Worm (Caenorhabditis elegans) whole organism, L2 larva: ENCODE measurements around the gene twk-21.

Experiments used
- C34F6.9 ChIP-seq: fragments of 150-350 bp; optimal IDR thresholded peaks from 2 replicates; lab custom pipeline; 2014; ENCODE audit warnings: missing biosample characterization, missing genetic modification characterization
- F13H6.1 ChIP-seq: sonication (generic microtip); optimal IDR thresholded peaks from 2 replicates; lab custom pipeline; 2016; ENCODE audit warnings: missing genetic modification characterization, missing compliant biosample characterization
- R02D3.7 ChIP-seq: fragments of 150-350 bp; optimal IDR thresholded peaks from 2 replicates; lab custom pipeline; 2014; ENCODE audit warnings: missing biosample characterization, missing genetic modification characterization
- Y55F3AM.14 ChIP-seq: fragments of 200-800 bp; sonication (Bioruptor generic); optimal IDR thresholded peaks from 2 replicates; lab custom pipeline; 2018; ENCODE audit warnings: mild to moderate bottlenecking, missing genetic modification characterization, missing compliant biosample characterization
- ZK546.5 ChIP-seq: sonication (generic microtip); optimal IDR thresholded peaks from 2 replicates; lab custom pipeline; 2017; ENCODE audit warnings: missing biosample characterization, missing genetic modification characterization
- blmp-1 ChIP-seq: sonication (generic microtip); optimal IDR thresholded peaks from 2 replicates; lab custom pipeline; 2017; ENCODE audit warnings: missing genetic modification characterization, mild to moderate bottlenecking, missing compliant biosample characterization, antibody characterized with exemption, moderate library complexity; ENCODE audit not compliant: insufficient read depth
- ceh-16 ChIP-seq: fragments of 150-350 bp; optimal IDR thresholded peaks from 2 replicates; lab custom pipeline; 2014; ENCODE audit warnings: missing biosample characterization, missing genetic modification characterization
- ceh-82 ChIP-seq: fragments of 150-350 bp; optimal IDR thresholded peaks from 2 replicates; lab custom pipeline; 2014; ENCODE audit warnings: missing biosample characterization, missing genetic modification characterization
- crh-2 ChIP-seq: sonication (generic microtip); optimal IDR thresholded peaks from 2 replicates; lab custom pipeline; 2017; ENCODE audit warnings: missing biosample characterization, missing genetic modification characterization
- dmd-4 ChIP-seq: sonication (generic microtip); optimal IDR thresholded peaks from 2 replicates; lab custom pipeline; 2017; ENCODE audit warnings: missing biosample characterization, missing genetic modification characterization
- egl-27 ChIP-seq: sonication (generic microtip); optimal IDR thresholded peaks from 3 replicates; lab custom pipeline; 2017; ENCODE audit warnings: missing biosample characterization, missing genetic modification reagents, missing genetic modification characterization
- elt-1 ChIP-seq: fragments of 150-350 bp; optimal IDR thresholded peaks from 2 replicates; lab custom pipeline; 2014; ENCODE audit warnings: missing biosample characterization, missing genetic modification characterization
- fos-1 ChIP-seq: fragments of 150-350 bp; optimal IDR thresholded peaks from 2 replicates; lab custom pipeline; 2014; ENCODE audit warnings: missing biosample characterization, missing genetic modification characterization
- gmeb-1 ChIP-seq: fragments of 150-350 bp; optimal IDR thresholded peaks from 2 replicates; lab custom pipeline; 2014; ENCODE audit warnings: missing biosample characterization, missing genetic modification characterization
- lin-11 ChIP-seq: fragments of 150-350 bp; sonication (generic microtip); optimal IDR thresholded peaks from 2 replicates; lab custom pipeline; 2014; ENCODE audit warnings: missing biosample characterization, missing genetic modification characterization, inconsistent platforms, mixed read lengths
- lin-13 ChIP-seq: fragments of 150-350 bp; optimal IDR thresholded peaks from 2 replicates; lab custom pipeline; 2014; ENCODE audit warnings: missing biosample characterization, missing genetic modification reagents, missing genetic modification characterization
- lin-39 ChIP-seq: fragments of 150-350 bp; optimal IDR thresholded peaks from 2 replicates; lab custom pipeline; 2014; ENCODE audit warnings: missing biosample characterization, missing genetic modification reagents, missing genetic modification characterization
- lsy-2 ChIP-seq, 2 experiments: fragments of 150-350 bp in 1 of 2; sonication (generic microtip) in 1 of 2; optimal IDR thresholded peaks; 2 replicates each; lab custom pipeline; 2014 to 2017; ENCODE audit warnings: missing biosample characterization in 2 of 2, missing genetic modification characterization in 2 of 2
- mab-5 ChIP-seq: fragments of 150-350 bp; optimal IDR thresholded peaks from 2 replicates; lab custom pipeline; 2014; ENCODE audit warnings: missing biosample characterization, missing genetic modification characterization
- mbf-1 ChIP-seq: sonication (generic microtip); optimal IDR thresholded peaks from 2 replicates; lab custom pipeline; 2017; ENCODE audit warnings: missing biosample characterization, missing genetic modification characterization
- mdl-1 ChIP-seq, 2 experiments: fragments of 150-350 bp in 1 of 2; sonication (generic microtip) in 1 of 2; optimal IDR thresholded peaks; 2 replicates each; lab custom pipeline; 2017; ENCODE audit warnings: missing biosample characterization in 2 of 2, missing genetic modification characterization in 2 of 2
- nhr-10 ChIP-seq: sonication (generic microtip); optimal IDR thresholded peaks from 2 replicates; lab custom pipeline; 2017; ENCODE audit warnings: missing biosample characterization, missing genetic modification characterization
- nhr-129 ChIP-seq: fragments of 150-350 bp; optimal IDR thresholded peaks from 2 replicates; lab custom pipeline; 2014; ENCODE audit warnings: missing biosample characterization, missing genetic modification characterization
- nhr-23 ChIP-seq: fragments of 150-350 bp; optimal IDR thresholded peaks from 2 replicates; lab custom pipeline; 2014; ENCODE audit warnings: missing biosample characterization, missing genetic modification reagents, missing genetic modification characterization
- nhr-6 ChIP-seq: fragments of 150-350 bp; optimal IDR thresholded peaks from 2 replicates; lab custom pipeline; 2014; ENCODE audit warnings: missing biosample characterization, missing genetic modification characterization
- nhr-77 ChIP-seq: fragments of 150-350 bp; optimal IDR thresholded peaks from 2 replicates; lab custom pipeline; 2014; ENCODE audit warnings: missing biosample characterization, missing genetic modification characterization
- peb-1 ChIP-seq: fragments of 150-350 bp; optimal IDR thresholded peaks from 2 replicates; lab custom pipeline; 2014; ENCODE audit warnings: missing biosample characterization, missing genetic modification characterization
- sem-4 ChIP-seq: fragments of 150-350 bp; optimal IDR thresholded peaks from 2 replicates; lab custom pipeline; 2014; ENCODE audit warnings: missing biosample characterization, missing genetic modification reagents, missing genetic modification characterization
- skn-1 ChIP-seq: sonication (generic microtip); optimal IDR thresholded peaks from 2 replicates; lab custom pipeline; 2017; ENCODE audit warnings: missing biosample characterization, missing genetic modification characterization
- sma-3 ChIP-seq: sonication (generic microtip); optimal IDR thresholded peaks from 2 replicates; lab custom pipeline; 2016; ENCODE audit warnings: missing genetic modification reagents, missing genetic modification characterization, missing compliant biosample characterization
- sma-9 ChIP-seq, 2 experiments: fragments of 150-350 bp in 1 of 2; sonication (generic microtip) in 1 of 2; optimal IDR thresholded peaks; 2 replicates each; lab custom pipeline; 2014 to 2016; ENCODE audit warnings: missing genetic modification characterization in 2 of 2, mild to moderate bottlenecking in 1 of 2, missing biosample characterization in 1 of 2, missing compliant biosample characterization in 1 of 2, missing genetic modification reagents in 1 of 2, moderate library complexity in 1 of 2
- snpc-4 ChIP-seq: fragments of 150-350 bp; optimal IDR thresholded peaks from 2 replicates; lab custom pipeline; 2014; ENCODE audit warnings: missing biosample characterization, missing genetic modification characterization
- unc-39 ChIP-seq: fragments of 150-350 bp; optimal IDR thresholded peaks from 2 replicates; lab custom pipeline; 2014; ENCODE audit warnings: missing biosample characterization, missing genetic modification characterization
- unc-55 ChIP-seq: fragments of 150-350 bp; sonication (generic microtip); optimal IDR thresholded peaks from 3 replicates; lab custom pipeline; 2014; ENCODE audit warnings: missing biosample characterization, missing genetic modification reagents, missing genetic modification characterization
- unc-62 ChIP-seq: fragments of 150-350 bp; optimal IDR thresholded peaks from 2 replicates; lab custom pipeline; 2014; ENCODE audit warnings: missing biosample characterization, missing genetic modification reagents, missing genetic modification characterization
- zag-1 ChIP-seq: fragments of 150-350 bp; optimal IDR thresholded peaks from 2 replicates; lab custom pipeline; 2014; ENCODE audit warnings: missing biosample characterization, missing genetic modification characterization
- ztf-1 ChIP-seq: fragments of 200-800 bp; sonication (Bioruptor generic); conservative IDR thresholded peaks from 2 replicates; pipeline ENCODE4 v1.3.6; 2022; ENCODE audit warnings: missing genetic modification characterization, missing compliant biosample characterization
- ztf-11 ChIP-seq: sonication (generic microtip); optimal IDR thresholded peaks from 2 replicates; lab custom pipeline; 2017; ENCODE audit warnings: missing biosample characterization, missing genetic modification characterization
- ztf-4 ChIP-seq: fragments of 150-350 bp; optimal IDR thresholded peaks from 2 replicates; lab custom pipeline; 2014; ENCODE audit warnings: missing biosample characterization, missing genetic modification characterization

twk-21 gene

ce11 chrX:16275255-16275813 is 24.4 kb upstream of the twk-21 start, which contains the start of gene sdc-1:
Gene sdc-1 (plus strand): TSS chrX:16275763.
- TF ChIP-seq C34F6.9 (tag; lab: Kevin White, UChicago) (peak; percentile 55), lin-13 (GFP tag; lab: Kevin White, UChicago) (no peak), gmeb-1 (tag; lab: Kevin White, UChicago) (peak; percentile 4), sma-9 (GFP tag; optimal IDR thresholded peaks at IDR 0.05; lab: Kevin White, UChicago) (peak; percentile 34), sma-9 (tag; optimal IDR thresholded peaks at IDR 0.05; lab: Kevin White, UChicago) (no peak), ceh-16 (tag; lab: Kevin White, UChicago) (no peak), lin-11 (tag; lab: Kevin White, UChicago) (peak; percentile 47), nhr-23 (no peak), fos-1 (tag; lab: Kevin White, UChicago) (peak; percentile 51), nhr-10 (tag; lab: Kevin White, UChicago) (no peak), ztf-11 (tag; lab: Kevin White, UChicago) (no peak), crh-2 (tag; lab: Kevin White, UChicago) (peak; percentile 25), lsy-2 (tag; optimal IDR thresholded peaks at IDR 0.05; lab: Kevin White, UChicago) (peak in 1 of 2 experiments; percentile 48), mbf-1 (tag; lab: Kevin White, UChicago) (no peak), elt-1 (tag; lab: Kevin White, UChicago) (no peak), F13H6.1 (tag; lab: Kevin White, UChicago) (peak; percentile 46), nhr-129 (tag; lab: Kevin White, UChicago) (peak; percentile 62), mdl-1 (tag; optimal IDR thresholded peaks at IDR 0.05; lab: Kevin White, UChicago) (peak; percentile 35 to 55), ZK546.5 (tag; lab: Kevin White, UChicago) (no peak), ceh-82 (tag; lab: Kevin White, UChicago) (no peak), egl-27 (tag; lab: Kevin White, UChicago) (peak; percentile 1), unc-55 (peak; percentile 48)

- no peak for TF ChIP-seq nhr-77 (tag; lab: Kevin White, UChicago)
- no peak for TF ChIP-seq ceh-82 (tag; lab: Kevin White, UChicago)
- no peak for TF ChIP-seq elt-1 (tag; lab: Kevin White, UChicago)
- TF ChIP-seq mbf-1 (tag; lab: Kevin White, UChicago), result no peak
- no peak for TF ChIP-seq zag-1
- TF ChIP-seq lsy-2 (tag; optimal IDR thresholded peaks at IDR 0.05; lab: Kevin White, UChicago), result no peak
- no peak for TF ChIP-seq ceh-16 (tag; lab: Kevin White, UChicago)
- TF ChIP-seq lin-39 (tag; lab: Kevin White, UChicago), result no peak
- TF ChIP-seq lin-13 (GFP tag; lab: Kevin White, UChicago), result no peak
- TF ChIP-seq egl-27 (tag; lab: Kevin White, UChicago), result no peak
- no peak for TF ChIP-seq fos-1 (tag; lab: Kevin White, UChicago)
- TF ChIP-seq unc-39 (tag; lab: Kevin White, UChicago), result no peak
- TF ChIP-seq ztf-11 (tag; lab: Kevin White, UChicago), result no peak
- TF ChIP-seq sma-3 (GFP tag; lab: Kevin White, UChicago), result no peak
- no peak for TF ChIP-seq dmd-4 (tag; lab: Kevin White, UChicago)
Observed at ce11 chrX:16283103-16283502, 16.6 kb upstream of the twk-21 start, which contains the start of gene F52E10.2. Gene F52E10.2 (minus strand): TSS chrX:16283203.

ce11 chrX:16285151-16285550 is 14.5 kb upstream of the twk-21 start:
- no peak for TF ChIP-seq mab-5 (tag; lab: Kevin White, UChicago)
- TF ChIP-seq sma-3 (GFP tag; lab: Kevin White, UChicago), result peak; percentile 0
- TF ChIP-seq, all 48 proteins: peak for 1

ce11 chrX:16289635-16290034 is 10.1 kb upstream of the twk-21 start:
- TF ChIP-seq ceh-16 (tag; lab: Kevin White, UChicago) (no peak), snpc-4 (tag; lab: Kevin White, UChicago) (peak; percentile 75), sem-4 (tag; lab: Kevin White, UChicago) (no peak), skn-1 (tag; lab: Kevin White, UChicago) (no peak)
- TF ChIP-seq, all 48 proteins: peak for 1

ce11 chrX:16290536-16290935 is 9.2 kb upstream of the twk-21 start:
- no peak for TF ChIP-seq peb-1 (tag; lab: Kevin White, UChicago)
- TF ChIP-seq R02D3.7 (tag; lab: Kevin White, UChicago), result no peak
- no peak for TF ChIP-seq ZK546.5 (tag; lab: Kevin White, UChicago)
- TF ChIP-seq nhr-77 (tag; lab: Kevin White, UChicago), result no peak
- peak; percentile 25 for TF ChIP-seq crh-2 (tag; lab: Kevin White, UChicago)
- TF ChIP-seq lsy-2 (tag; optimal IDR thresholded peaks at IDR 0.05; lab: Kevin White, UChicago), result no peak
- TF ChIP-seq ztf-4 (tag; lab: Kevin White, UChicago), result no peak
- TF ChIP-seq unc-62 (GFP tag; lab: Kevin White, UChicago), result no peak
- TF ChIP-seq lin-11 (tag; lab: Kevin White, UChicago), result no peak
- no peak for TF ChIP-seq fos-1 (tag; lab: Kevin White, UChicago)
- TF ChIP-seq mdl-1 (tag; optimal IDR thresholded peaks at IDR 0.05; lab: Kevin White, UChicago), result no peak
- TF ChIP-seq blmp-1 (tag; lab: Kevin White, UChicago), result no peak
- TF ChIP-seq nhr-6 (tag; lab: Kevin White, UChicago), result no peak
- TF ChIP-seq lin-13 (GFP tag; lab: Kevin White, UChicago), result no peak
- TF ChIP-seq ztf-1 (GFP tag; lab: Robert Waterston, UW), result no peak
- TF ChIP-seq egl-27 (tag; lab: Kevin White, UChicago), result no peak
- no peak for TF ChIP-seq Y55F3AM.14 (GFP tag; lab: Kevin White, UChicago)
- no peak for TF ChIP-seq mbf-1 (tag; lab: Kevin White, UChicago)
- TF ChIP-seq sma-9 (GFP tag; optimal IDR thresholded peaks at IDR 0.05; lab: Kevin White, UChicago), result peak; percentile 70
- TF ChIP-seq sma-9 (tag; optimal IDR thresholded peaks at IDR 0.05; lab: Kevin White, UChicago), result no peak
- no peak for TF ChIP-seq mab-5 (tag; lab: Kevin White, UChicago)
- TF ChIP-seq C34F6.9 (tag; lab: Kevin White, UChicago), result no peak
- TF ChIP-seq F13H6.1 (tag; lab: Kevin White, UChicago), result no peak
- no peak for TF ChIP-seq dmd-4 (tag; lab: Kevin White, UChicago)
- TF ChIP-seq lin-39 (tag; lab: Kevin White, UChicago), result no peak
- no peak for TF ChIP-seq unc-39 (tag; lab: Kevin White, UChicago)
